Fruit fly (Drosophila melanogaster) whole organism, embryonic: Measurements from ENCODE around the gene fliI.

Source experiments
- Ada2b ChIP-seq: fragments of 200-800 bp; sonication (Bioruptor generic); IDR thresholded peaks from 2 replicates; pipeline ENCODE4 v1.3.6; 2022; ENCODE audit warnings: missing biosample characterization, missing genetic modification characterization
- Awh ChIP-seq: fragments of 200-800 bp; sonication (Bioruptor generic); IDR thresholded peaks from 2 replicates; pipeline ENCODE4, ENCODE4 v1.3.6; 2022; ENCODE audit warnings: missing biosample characterization, missing genetic modification characterization
- Bteb2 ChIP-seq: fragments of 200-800 bp; sonication (Bioruptor generic); optimal IDR thresholded peaks from 2 replicates; lab custom pipeline; 2016; ENCODE audit warnings: missing biosample characterization, missing genetic modification characterization
- CG10959 ChIP-seq: fragments of 200-800 bp; sonication (Bioruptor generic); IDR thresholded peaks from 2 replicates; pipeline ENCODE4 v1.3.6; 2022; ENCODE audit warnings: missing biosample characterization, missing genetic modification characterization
- CG15696 ChIP-seq: fragments of 200-800 bp; sonication (Bioruptor generic); optimal IDR thresholded peaks from 2 replicates; lab custom pipeline; 2019; ENCODE audit warnings: missing biosample characterization, mild to moderate bottlenecking, missing genetic modification characterization, moderate library complexity
- CG17359 ChIP-seq: fragments of 200-800 bp; sonication (Bioruptor generic); optimal IDR thresholded peaks from 3 replicates; lab custom pipeline; 2018; ENCODE audit warnings: missing biosample characterization, mild to moderate bottlenecking, missing genetic modification characterization, moderate library complexity
- CG17829 ChIP-seq: fragments of 200-800 bp; optimal IDR thresholded peaks from 2 replicates; lab custom pipeline; 2019; ENCODE audit warnings: missing biosample characterization, mild to moderate bottlenecking, missing genetic modification characterization, moderate library complexity
- CG18011 ChIP-seq: fragments of 200-800 bp; sonication (Bioruptor generic); optimal IDR thresholded peaks from 2 replicates; lab custom pipeline; 2017; ENCODE audit warnings: missing biosample characterization, missing genetic modification characterization, mild to moderate bottlenecking, moderate library complexity, missing genotype
- CG18764 ChIP-seq: fragments of 200-800 bp; sonication (Bioruptor generic); optimal IDR thresholded peaks from 3 replicates; lab custom pipeline; 2016; ENCODE audit warnings: missing biosample characterization, missing genetic modification characterization
- CG2202 ChIP-seq: fragments of 200-800 bp; sonication (Bioruptor generic); optimal IDR thresholded peaks from 2 replicates; lab custom pipeline; 2018; ENCODE audit warnings: missing biosample characterization, mild to moderate bottlenecking, missing genetic modification characterization
- CG2875 ChIP-seq: fragments of 200-800 bp; sonication (Bioruptor generic); optimal IDR thresholded peaks from 2 replicates; lab custom pipeline; 2017; ENCODE audit warnings: missing biosample characterization, mild to moderate bottlenecking, missing genetic modification characterization, missing genetic modification reagents
- CG31224 ChIP-seq: fragments of 200-800 bp; sonication (Bioruptor generic); IDR thresholded peaks from 2 replicates; pipeline ENCODE4 v1.3.6; 2022; ENCODE audit warnings: missing biosample characterization, missing genetic modification characterization
- CG4282 ChIP-seq: fragments of 200-800 bp; sonication (Bioruptor generic); optimal IDR thresholded peaks from 2 replicates; lab custom pipeline; 2016; ENCODE audit warnings: missing biosample characterization, missing genetic modification characterization
- CG4617 ChIP-seq: fragments of 200-800 bp; sonication (Bioruptor generic); optimal IDR thresholded peaks from 3 replicates; lab custom pipeline; 2016; ENCODE audit warnings: missing biosample characterization, missing genetic modification characterization, borderline replicate concordance
- CG6175 ChIP-seq: fragments of 200-800 bp; sonication (Bioruptor generic); IDR thresholded peaks from 3 replicates; pipeline ENCODE4 v1.3.6; 2022; ENCODE audit warnings: missing biosample characterization, missing genetic modification characterization
- CG6654 ChIP-seq: fragments of 200-800 bp; sonication (Bioruptor generic); optimal IDR thresholded peaks from 2 replicates; lab custom pipeline; 2017; ENCODE audit warnings: missing biosample characterization, mild to moderate bottlenecking, missing genetic modification characterization
- CG6765 ChIP-seq: fragments of 200-800 bp; sonication (Bioruptor generic); optimal IDR thresholded peaks from 3 replicates; lab custom pipeline; 2017; ENCODE audit warnings: missing biosample characterization, mild to moderate bottlenecking, missing genetic modification characterization
- CG6791 ChIP-seq: fragments of 200-800 bp; sonication (Bioruptor generic); IDR thresholded peaks from 3 replicates; pipeline ENCODE4 v1.3.6; 2022; ENCODE audit warnings: missing biosample characterization, missing genetic modification characterization; ENCODE audit not compliant: partially characterized antibody
- CG6813 ChIP-seq: fragments of 200-800 bp; sonication (Bioruptor generic); optimal IDR thresholded peaks from 2 replicates; lab custom pipeline; 2017; ENCODE audit warnings: missing biosample characterization, missing genetic modification characterization, mild to moderate bottlenecking, moderate library complexity, missing genetic modification reagents
- CG7357 ChIP-seq: fragments of 200-800 bp; sonication (Bioruptor generic); IDR thresholded peaks from 3 replicates; pipeline ENCODE4 v1.3.6; 2022; ENCODE audit warnings: missing biosample characterization, missing genetic modification characterization
- CG7963 ChIP-seq: fragments of 200-800 bp; sonication (Bioruptor generic); IDR thresholded peaks from 3 replicates; pipeline ENCODE4 v1.3.6; 2022; ENCODE audit warnings: missing biosample characterization, missing genetic modification characterization; ENCODE audit not compliant: partially characterized antibody
- Camta ChIP-seq: fragments of 200-800 bp; sonication (Bioruptor generic); optimal IDR thresholded peaks from 2 replicates; lab custom pipeline; 2016; ENCODE audit warnings: missing biosample characterization, missing genetic modification characterization
- Chrac-16 ChIP-seq: fragments of 200-800 bp; sonication (Bioruptor generic); optimal IDR thresholded peaks from 3 replicates; lab custom pipeline; 2016; ENCODE audit warnings: missing biosample characterization, missing genetic modification characterization
- Dad ChIP-seq: fragments of 200-800 bp; sonication (Bioruptor generic); optimal IDR thresholded peaks from 3 replicates; lab custom pipeline; 2016; ENCODE audit warnings: missing biosample characterization, missing genetic modification characterization
- Dfd ChIP-seq, 2 experiments: fragments of >200 bp; optimal IDR thresholded peaks; 2 replicates each; lab custom pipeline; 2017; ENCODE audit warnings: missing biosample characterization in 2 of 2, missing genetic modification characterization in 2 of 2
- HLH3B ChIP-seq: fragments of 200-800 bp; sonication (Bioruptor generic); IDR thresholded peaks from 2 replicates; pipeline ENCODE4 v1.3.6; 2022; ENCODE audit warnings: missing biosample characterization, missing genetic modification characterization
- Hmr ChIP-seq: fragments of 200-800 bp; sonication (Bioruptor generic); optimal IDR thresholded peaks from 3 replicates; lab custom pipeline; 2017; ENCODE audit warnings: mild to moderate bottlenecking, missing biosample characterization, missing genetic modification reagents, missing genetic modification characterization
- MESR4 ChIP-seq: fragments of 200-800 bp; sonication (Bioruptor generic); optimal IDR thresholded peaks from 2 replicates; lab custom pipeline; 2018; ENCODE audit warnings: missing biosample characterization, mild to moderate bottlenecking, missing genetic modification characterization, moderate library complexity
- Mrtf ChIP-seq: fragments of 200-800 bp; sonication (Bioruptor generic); IDR thresholded peaks from 3 replicates; pipeline ENCODE4 v1.3.6; 2022; ENCODE audit warnings: missing biosample characterization, missing genetic modification characterization
- NC2β ChIP-seq: fragments of 200-800 bp; sonication (Bioruptor generic); optimal IDR thresholded peaks from 2 replicates; lab custom pipeline; 2016; ENCODE audit warnings: missing biosample characterization, missing genetic modification characterization
- Oaz ChIP-seq: fragments of 200-800 bp; sonication (Bioruptor generic); IDR thresholded peaks from 2 replicates; pipeline ENCODE4 v1.3.6; 2022; ENCODE audit warnings: missing biosample characterization, missing genetic modification characterization
- Ptx1 ChIP-seq: fragments of 200-800 bp; sonication (Bioruptor generic); IDR thresholded peaks from 2 replicates; pipeline ENCODE4 v1.3.6; 2022; ENCODE audit warnings: missing biosample characterization, missing genetic modification characterization
- Sox102F ChIP-seq: fragments of 200-800 bp; sonication (Bioruptor generic); optimal IDR thresholded peaks from 2 replicates; lab custom pipeline; 2018; ENCODE audit warnings: missing biosample characterization, mild to moderate bottlenecking, missing genetic modification characterization, moderate library complexity
- Stat92E ChIP-seq, 3 experiments: fragments of >200 bp in 2 of 3; fragments of 200-800 bp in 1 of 3; sonication (Bioruptor generic) in 1 of 3; optimal IDR thresholded peaks; 2 replicates each; lab custom pipeline; 2017 to 2019; ENCODE audit warnings: missing biosample characterization in 3 of 3, missing genetic modification characterization in 3 of 3, mild to moderate bottlenecking in 1 of 3, moderate library complexity in 1 of 3
- YL-1 ChIP-seq: fragments of 200-800 bp; sonication (Bioruptor generic); optimal IDR thresholded peaks from 3 replicates; lab custom pipeline; 2017; ENCODE audit warnings: missing biosample characterization, mild to moderate bottlenecking, missing genetic modification characterization
- bsh ChIP-seq, 2 experiments: fragments of 200-800 bp; sonication (Bioruptor generic); optimal IDR thresholded peaks; 2 replicates each; lab custom pipeline; 2017 to 2018; ENCODE audit warnings: mild to moderate bottlenecking in 2 of 2, missing biosample characterization in 2 of 2, missing genetic modification characterization in 2 of 2, moderate library complexity in 1 of 2
- cas ChIP-seq: fragments of 200-800 bp; sonication (Bioruptor generic); IDR thresholded peaks from 2 replicates; pipeline ENCODE4 v1.3.6; 2022; ENCODE audit warnings: missing biosample characterization, missing genetic modification characterization
- da ChIP-seq: fragments of 200-800 bp; sonication (Bioruptor generic); optimal IDR thresholded peaks from 2 replicates; lab custom pipeline; 2016; ENCODE audit warnings: missing biosample characterization, missing genetic modification characterization
- dan ChIP-seq: fragments of 200-800 bp; sonication (Bioruptor generic); IDR thresholded peaks from 2 replicates; pipeline ENCODE4 v1.3.6; 2022; ENCODE audit warnings: missing biosample characterization, missing genetic modification characterization
- gce ChIP-seq: fragments of 200-800 bp; sonication (Bioruptor generic); IDR thresholded peaks from 3 replicates; pipeline ENCODE4 v1.3.6; 2022; ENCODE audit warnings: missing biosample characterization, missing genetic modification characterization
- hbn ChIP-seq: fragments of 200-800 bp; sonication (Bioruptor generic); IDR thresholded peaks from 2 replicates; pipeline ENCODE4 v1.3.6; 2022; ENCODE audit warnings: missing biosample characterization, missing genetic modification characterization; ENCODE audit not compliant: partially characterized antibody
- ind ChIP-seq: fragments of 200-800 bp; sonication (Bioruptor generic); optimal IDR thresholded peaks from 3 replicates; lab custom pipeline; 2016; ENCODE audit warnings: missing biosample characterization, missing genetic modification characterization
- jigr1 ChIP-seq: fragments of 200-800 bp; sonication (Bioruptor generic); IDR thresholded peaks from 3 replicates; pipeline ENCODE4 v1.3.6; 2022; ENCODE audit warnings: missing biosample characterization, missing genetic modification characterization
- ken ChIP-seq: fragments of 200-800 bp; sonication (Bioruptor generic); IDR thresholded peaks from 3 replicates; pipeline ENCODE4 v1.3.6; 2022; ENCODE audit warnings: missing biosample characterization, missing genetic modification characterization
- kni ChIP-seq: fragments of 200-800 bp; sonication (Bioruptor generic); optimal IDR thresholded peaks from 3 replicates; lab custom pipeline; 2017; ENCODE audit warnings: mild to moderate bottlenecking, missing biosample characterization, missing genetic modification reagents, missing genetic modification characterization
- mam ChIP-seq: fragments of 200-800 bp; sonication (Bioruptor generic); optimal IDR thresholded peaks from 3 replicates; lab custom pipeline; 2016; ENCODE audit warnings: missing biosample characterization, missing genetic modification characterization
- scrt ChIP-seq: fragments of 200-800 bp; sonication (Bioruptor generic); optimal IDR thresholded peaks from 2 replicates; lab custom pipeline; 2018; ENCODE audit warnings: missing biosample characterization, mild to moderate bottlenecking, missing genetic modification characterization, moderate library complexity
- slp2 ChIP-seq: fragments of 200-800 bp; sonication (Bioruptor generic); optimal IDR thresholded peaks from 2 replicates; lab custom pipeline; 2016; ENCODE audit warnings: missing biosample characterization, missing genetic modification characterization
- vnd ChIP-seq: fragments of 200-800 bp; sonication (Bioruptor generic); IDR thresholded peaks from 3 replicates; pipeline ENCODE4 v1.3.6; 2022; ENCODE audit warnings: missing biosample characterization, missing genetic modification characterization; ENCODE audit not compliant: partially characterized antibody
- vvl ChIP-seq: fragments of 200-800 bp; sonication (Bioruptor generic); IDR thresholded peaks from 2 replicates; pipeline ENCODE4 v1.3.6; 2022; ENCODE audit warnings: missing biosample characterization, missing genetic modification characterization

Gene fliI

DNA sequence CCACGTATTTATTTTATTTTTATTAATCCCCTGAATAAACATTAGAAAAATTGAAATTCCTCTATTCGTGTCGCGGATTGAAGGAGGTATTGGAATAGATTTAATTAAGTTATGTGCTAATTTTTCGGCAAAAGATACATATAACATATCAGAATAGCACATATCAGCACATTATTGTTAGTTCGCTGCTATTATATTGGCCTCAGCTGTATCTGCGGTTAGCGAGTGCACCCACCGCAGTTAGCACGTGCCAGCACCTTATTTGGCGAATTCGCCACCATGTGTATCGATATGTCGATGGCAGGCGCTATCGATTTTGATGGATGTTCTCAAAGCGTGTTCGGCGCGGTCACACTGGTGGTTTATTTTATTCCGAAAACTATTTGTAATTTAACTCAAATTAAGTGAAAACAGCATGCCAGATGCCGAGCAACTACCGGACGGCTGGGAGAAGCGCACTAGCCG is 5.5 kb downstream of the fliI start, which contains the start of gene dod (continued):
- TF ChIP-seq Chrac-16 (GFP tag; lab: Kevin White, UChicago), result peak; percentile 55
- TF ChIP-seq YL-1 (GFP tag; lab: Kevin White, UChicago), result peak; percentile 82
- TF ChIP-seq vvl (GFP tag; lab: Robert Waterston, UW), result peak; percentile 74
- peak in 1 of 2 experiments; percentile 56 for TF ChIP-seq bsh (GFP tag; optimal IDR thresholded peaks at IDR 0.05; lab: Kevin White, UChicago)
- no peak for TF ChIP-seq jigr1 (GFP tag; lab: Robert Waterston, UW)
- TF ChIP-seq CG18764 (GFP tag; lab: Kevin White, UChicago), result no peak
- TF ChIP-seq kni (GFP tag; lab: Kevin White, UChicago), result no peak
- peak; percentile 34; the same call in 1 of the 3 replicates for TF ChIP-seq CG7963 (GFP tag; lab: Robert Waterston, UW)
- peak; percentile 34 for TF ChIP-seq ind (GFP tag; lab: Kevin White, UChicago)
- TF ChIP-seq CG2202 (tag; lab: Kevin White, UChicago), result no peak
- TF ChIP-seq HLH3B (GFP tag; lab: Robert Waterston, UW), result no peak
- peak; percentile 47; the same call in 1 of the 3 replicates for TF ChIP-seq ken (GFP tag; lab: Robert Waterston, UW)
- TF ChIP-seq CG15696 (tag; lab: Kevin White, UChicago), result no peak
- no peak for TF ChIP-seq Mrtf (GFP tag; lab: Robert Waterston, UW)
- no peak for TF ChIP-seq scrt (GFP tag; lab: Kevin White, UChicago)
- TF ChIP-seq CG6813 (GFP tag; lab: Kevin White, UChicago), result no peak
- TF ChIP-seq Ptx1 (GFP tag; lab: Robert Waterston, UW), result peak; percentile 61
- no peak for TF ChIP-seq Dfd (GFP tag; optimal IDR thresholded peaks at IDR 0.05; lab: Kevin White, UChicago)
- TF ChIP-seq Dad (GFP tag; lab: Kevin White, UChicago), result peak; percentile 55
- TF ChIP-seq CG6765 (GFP tag; lab: Kevin White, UChicago), result peak; percentile 17
- no peak for TF ChIP-seq CG6175
- no peak for TF ChIP-seq CG6654 (GFP tag; lab: Kevin White, UChicago)
- no peak for TF ChIP-seq Hmr (GFP tag; lab: Kevin White, UChicago)
- no peak for TF ChIP-seq dan (GFP tag; lab: Robert Waterston, UW)
- peak; percentile 52 for TF ChIP-seq CG17829 (tag; lab: Kevin White, UChicago)
- peak; percentile 54; the same call in 2 of the 3 replicates for TF ChIP-seq vnd (GFP tag; lab: Robert Waterston, UW)
- TF ChIP-seq CG10959 (GFP tag; lab: Robert Waterston, UW), result no peak
- no peak for TF ChIP-seq CG7357 (GFP tag; lab: Robert Waterston, UW)
- TF ChIP-seq gce (GFP tag; lab: Robert Waterston, UW), result peak; percentile 26; the same call in 1 of the 3 replicates
- no peak; the same call in 1 of the 2 replicates for TF ChIP-seq Ada2b (GFP tag; lab: Robert Waterston, UW)
- TF ChIP-seq CG4617 (GFP tag; lab: Kevin White, UChicago), result peak; percentile 84
- TF ChIP-seq CG2875 (GFP tag; lab: Kevin White, UChicago), result peak; percentile 10
- no peak for TF ChIP-seq NC2β
- 0 out of 2 replicates have a peak, but pooled peaks have one; percentile 42 for TF ChIP-seq cas (GFP tag; lab: Robert Waterston, UW)
- no peak for TF ChIP-seq CG4282 (GFP tag; lab: Kevin White, UChicago)
- TF ChIP-seq da (GFP tag; lab: Kevin White, UChicago), result no peak
- TF ChIP-seq Camta (GFP tag; lab: Kevin White, UChicago), result peak; percentile 11
- TF ChIP-seq mam, result peak; percentile 62
- peak; percentile 67 for TF ChIP-seq hbn (GFP tag; lab: Robert Waterston, UW)
- peak; percentile 51 for TF ChIP-seq CG17359 (tag; lab: Kevin White, UChicago)
- peak in 1 of 3 experiments; percentile 13 for TF ChIP-seq Stat92E (GFP tag; optimal IDR thresholded peaks at IDR 0.05; lab: Kevin White, UChicago)
- TF ChIP-seq CG31224 (GFP tag; lab: Robert Waterston, UW), result no peak
- no peak for TF ChIP-seq slp2
- no peak for TF ChIP-seq Sox102F (GFP tag; lab: Kevin White, UChicago)
- no peak for TF ChIP-seq Awh (GFP tag; lab: Robert Waterston, UW)
- TF ChIP-seq CG18011 (GFP tag; lab: Kevin White, UChicago), result peak; percentile 10
- peak; percentile 79 for TF ChIP-seq MESR4 (GFP tag; lab: Kevin White, UChicago)
- peak; percentile 15 for TF ChIP-seq Bteb2
- peak; percentile 79 for TF ChIP-seq CG6791 (GFP tag; lab: Robert Waterston, UW)
- no peak for TF ChIP-seq Oaz (GFP tag; lab: Robert Waterston, UW)
